Worm (Caenorhabditis elegans): Measurements from ENCODE around the gene ccd-5.

Gene ccd-5

ce11 chrX:2613077-2613476, 40.6 kb upstream of the ccd-5 start (continued):
- no peak for TF ChIP-seq nhr-237 (tag; optimal IDR thresholded peaks at IDR 0.05)
- TF ChIP-seq mml-1 (tag; optimal IDR thresholded peaks at IDR 0.05), result no peak
- no peak for TF ChIP-seq nhr-77 (tag; optimal IDR thresholded peaks at IDR 0.05)
- TF ChIP-seq jun-1 (tag; optimal IDR thresholded peaks at IDR 0.05), result peak; percentile 37
- no peak for TF ChIP-seq unc-62 (GFP tag; optimal IDR thresholded peaks at IDR 0.05)
- peak; percentile 20 for TF ChIP-seq snpc-4 (tag; optimal IDR thresholded peaks at IDR 0.05)
- no peak for TF ChIP-seq daf-12 (tag; optimal IDR thresholded peaks at IDR 0.05)
- no peak for TF ChIP-seq R02D3.7 (tag; optimal IDR thresholded peaks at IDR 0.05)
- TF ChIP-seq nhr-25 (tag; optimal IDR thresholded peaks at IDR 0.05), result peak; percentile 33
- no peak for TF ChIP-seq nhr-11 (tag; optimal IDR thresholded peaks at IDR 0.05)
- TF ChIP-seq tbx-2 (tag; optimal IDR thresholded peaks at IDR 0.05), result peak; percentile 33
- no peak for TF ChIP-seq nhr-12 (tag; optimal IDR thresholded peaks at IDR 0.05)
- peak; percentile 61 for TF ChIP-seq nfya-1 (tag; optimal IDR thresholded peaks at IDR 0.05; ENCODE audit: insufficient read depth)
- no peak for TF ChIP-seq lin-15B (tag; optimal IDR thresholded peaks at IDR 0.05)
- peak; percentile 73 for TF ChIP-seq lin-39 (tag; optimal IDR thresholded peaks at IDR 0.05)
- TF ChIP-seq ceh-28 (tag; optimal IDR thresholded peaks at IDR 0.05), result no peak
- TF ChIP-seq aly-2 (tag; optimal IDR thresholded peaks at IDR 0.05), result no peak
- no peak for TF ChIP-seq nhr-28 (tag; optimal IDR thresholded peaks at IDR 0.05)

DNA sequence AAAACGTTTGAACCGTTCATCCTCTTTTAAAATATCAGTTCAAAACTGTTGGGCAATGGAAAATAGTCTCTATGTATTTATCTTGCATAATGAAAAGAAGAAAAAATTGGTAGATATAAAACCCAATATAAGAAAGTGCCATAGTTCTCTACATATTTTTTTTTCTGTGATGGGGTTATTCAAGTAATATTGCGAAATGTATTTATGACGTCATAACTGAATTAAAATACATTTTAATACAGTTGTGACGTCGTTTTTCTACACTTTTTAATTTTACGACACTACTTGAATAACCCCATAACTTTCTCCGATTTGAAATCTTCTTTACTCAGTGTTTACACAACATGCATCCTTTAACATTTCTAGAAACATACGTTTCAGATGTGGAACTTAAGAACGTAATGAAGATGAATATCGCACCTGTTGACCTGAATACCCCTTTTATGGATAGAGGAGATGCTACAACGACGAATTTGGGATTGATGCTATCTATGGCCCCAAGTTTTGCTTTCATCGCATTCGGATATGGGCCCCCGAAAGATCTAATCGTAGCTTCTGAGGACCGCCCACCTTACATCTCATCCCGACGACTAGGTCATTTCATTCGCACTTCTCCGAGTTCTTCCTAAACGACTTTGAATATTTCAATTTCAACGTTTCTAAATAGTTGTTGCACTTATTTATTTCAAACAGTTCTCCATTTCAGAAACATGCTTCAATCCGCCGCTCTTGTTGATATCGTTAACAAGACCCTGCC, 35.2 kb upstream of the ccd-5 start, which contains the start of gene T03G6.1:
Gene T03G6.1, plus strand, starts transcription at position 707 of the 757 bp plus-strand sequence.
- no peak for TF ChIP-seq ZK546.5 (tag; optimal IDR thresholded peaks at IDR 0.05)
- peak; percentile 7 for TF ChIP-seq nhr-23 (tag; optimal IDR thresholded peaks at IDR 0.05)
- no peak for TF ChIP-seq zag-1 (tag; optimal IDR thresholded peaks at IDR 0.05)
- no peak for TF ChIP-seq ztf-4 (tag; optimal IDR thresholded peaks at IDR 0.05)

DNA sequence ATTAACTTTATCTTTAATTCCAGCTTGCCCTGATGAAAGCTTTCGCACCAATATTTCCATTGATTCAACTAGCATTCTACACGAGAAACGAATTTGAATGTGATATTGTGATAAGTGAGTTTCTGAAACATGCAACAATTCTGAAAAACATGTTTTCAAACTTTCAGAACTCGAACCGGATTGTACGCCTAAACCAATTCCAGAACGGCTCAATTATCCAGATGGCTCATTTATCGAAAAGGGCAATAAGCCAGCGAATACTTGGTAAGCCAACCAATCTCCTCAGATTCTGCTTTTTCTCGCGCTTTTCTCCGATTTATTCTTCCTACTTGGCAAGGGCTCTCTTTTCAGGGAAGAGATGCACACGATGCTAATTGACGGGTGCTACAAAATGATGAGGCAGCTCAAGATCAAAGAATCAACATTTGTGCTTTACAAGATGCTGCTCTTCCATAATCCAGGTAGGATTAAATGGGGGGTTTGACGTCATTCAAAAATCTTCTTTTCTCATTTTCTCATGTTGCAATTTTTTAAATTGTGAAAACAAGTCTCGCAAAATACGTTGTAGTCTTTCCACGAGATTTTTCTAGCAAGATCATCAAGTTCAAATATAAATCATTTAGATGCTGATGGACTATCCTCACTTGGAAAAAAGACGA, 32.0 kb upstream of the ccd-5 start:
- no peak for TF ChIP-seq nhr-23 (tag; optimal IDR thresholded peaks at IDR 0.05)
- TF ChIP-seq fkh-10 (GFP tag; optimal IDR thresholded peaks at IDR 0.05), result peak; percentile 59
- peak; percentile 31 for TF ChIP-seq nfya-1 (tag; optimal IDR thresholded peaks at IDR 0.05; ENCODE audit: insufficient read depth)
- no peak for TF ChIP-seq zag-1 (tag; optimal IDR thresholded peaks at IDR 0.05)
- peak; percentile 33 for TF ChIP-seq lin-39 (tag; optimal IDR thresholded peaks at IDR 0.05)
- no peak for TF ChIP-seq nhr-11 (tag; optimal IDR thresholded peaks at IDR 0.05)
- TF ChIP-seq unc-39 (tag; optimal IDR thresholded peaks at IDR 0.05), result no peak

- TF ChIP-seq nhr-237 (tag; optimal IDR thresholded peaks at IDR 0.05) (no peak), R02D3.7 (tag; optimal IDR thresholded peaks at IDR 0.05) (no peak), ceh-16 (tag; optimal IDR thresholded peaks at IDR 0.05) (no peak), nhr-23 (tag; optimal IDR thresholded peaks at IDR 0.05) (no peak)
Observed at ce11 chrX:2601025-2601705, 28.7 kb upstream of the ccd-5 start.

ce11 chrX:2598833-2599279, 26.4 kb upstream of the ccd-5 start:
- no peak for TF ChIP-seq R02D3.7 (tag; optimal IDR thresholded peaks at IDR 0.05)
- no peak for TF ChIP-seq unc-39 (tag; optimal IDR thresholded peaks at IDR 0.05)
- no peak for TF ChIP-seq snpc-4 (tag; optimal IDR thresholded peaks at IDR 0.05)
- TF ChIP-seq ama-1 (optimal IDR thresholded peaks at IDR 0.05), result no peak
- TF ChIP-seq egl-5 (tag; optimal IDR thresholded peaks at IDR 0.05), result no peak
- peak; percentile 1 for TF ChIP-seq pqm-1 (tag; optimal IDR thresholded peaks at IDR 0.05)
- TF ChIP-seq nfya-1 (tag; optimal IDR thresholded peaks at IDR 0.05; ENCODE audit: insufficient read depth), result peak; percentile 83
- TF ChIP-seq tbx-2 (tag; optimal IDR thresholded peaks at IDR 0.05), result peak; percentile 44
- no peak for TF ChIP-seq ztf-11 (tag; optimal IDR thresholded peaks at IDR 0.05)
- TF ChIP-seq jun-1 (tag; optimal IDR thresholded peaks at IDR 0.05), result no peak
- TF ChIP-seq nhr-67 (tag; optimal IDR thresholded peaks at IDR 0.05), result no peak
- TF ChIP-seq lsy-12 (tag; optimal IDR thresholded peaks at IDR 0.05), result peak; percentile 34
- peak; percentile 15 for TF ChIP-seq lin-15B (tag; optimal IDR thresholded peaks at IDR 0.05)
- TF ChIP-seq mml-1 (tag; optimal IDR thresholded peaks at IDR 0.05), result no peak
- TF ChIP-seq nhr-12 (tag; optimal IDR thresholded peaks at IDR 0.05), result no peak
- TF ChIP-seq fkh-10 (GFP tag; optimal IDR thresholded peaks at IDR 0.05), result peak; percentile 54
- no peak for TF ChIP-seq ceh-9 (tag; optimal IDR thresholded peaks at IDR 0.05)
- TF ChIP-seq elt-2 (tag; optimal IDR thresholded peaks at IDR 0.05), result no peak
- no peak for TF ChIP-seq nhr-25 (tag; optimal IDR thresholded peaks at IDR 0.05)
- TF ChIP-seq sea-2 (GFP tag; optimal IDR thresholded peaks at IDR 0.05), result no peak
- no peak for TF ChIP-seq ceh-82 (tag; optimal IDR thresholded peaks at IDR 0.05)
- TF ChIP-seq ztf-4 (tag; optimal IDR thresholded peaks at IDR 0.05), result no peak
- TF ChIP-seq nhr-77 (tag; optimal IDR thresholded peaks at IDR 0.05), result no peak
- TF ChIP-seq elt-3 (tag; optimal IDR thresholded peaks at IDR 0.05), result no peak
- peak; percentile 10 for TF ChIP-seq daf-12 (tag; optimal IDR thresholded peaks at IDR 0.05)
- TF ChIP-seq lin-39 (tag; optimal IDR thresholded peaks at IDR 0.05), result peak; percentile 81
- TF ChIP-seq elt-1 (tag; optimal IDR thresholded peaks at IDR 0.05), result no peak
- TF ChIP-seq pha-4 (tag; optimal IDR thresholded peaks at IDR 0.05), result no peak
- no peak for TF ChIP-seq ZK546.5 (tag; optimal IDR thresholded peaks at IDR 0.05)
- no peak for TF ChIP-seq fkh-2 (tag; optimal IDR thresholded peaks at IDR 0.05)
- no peak for TF ChIP-seq nhr-28 (tag; optimal IDR thresholded peaks at IDR 0.05)

All from whole organism, L3 larva.